In the genomic region with DNA sequence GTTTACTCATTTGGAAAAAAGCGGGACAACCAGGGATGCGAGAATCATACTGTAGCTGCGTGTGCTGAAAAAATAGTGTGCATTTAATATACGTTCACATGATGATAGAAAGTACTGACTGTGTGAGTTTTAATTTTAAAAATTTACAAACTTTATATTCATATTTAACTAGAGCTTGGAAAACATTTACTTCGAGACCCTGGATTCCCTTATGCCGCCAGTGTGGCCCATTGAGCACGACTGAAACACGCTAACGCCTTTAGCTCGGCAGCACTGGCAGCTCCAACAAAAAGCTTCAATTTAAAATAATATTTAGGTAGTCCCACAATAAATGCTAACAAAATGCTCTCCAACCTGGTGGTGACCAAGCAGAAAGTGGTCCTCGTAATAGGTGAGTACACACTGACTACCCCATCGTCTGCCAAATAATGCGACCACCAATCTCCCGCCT, we compare ENCODE assay signal across 1 fruit fly cellular context.
TF ChIP-seq lines count a peak whose summit lies in the region.

Gene CG1275 (minus strand): TSS at position 12 of the 451 bp plus-strand sequence.
Gene Elp5 (plus strand): TSS at position 45 of the 451 bp plus-strand sequence.

TF ChIP-seq in whole organism, embryonic, 481 proteins besides CTCF, POLR2A, EP300 and RAD21 (continued from another document and continues in another):
- TF ChIP-seq lmd (GFP tag; IDR thresholded peaks at IDR 0.05; lab: Robert Waterston, UW) = peak; percentile 100
- TF ChIP-seq CG4424 (GFP tag; optimal IDR thresholded peaks at IDR 0.05; lab: Kevin White, UChicago) = peak; percentile 98
- peak; percentile 99 for TF ChIP-seq NfI (GFP tag; optimal IDR thresholded peaks at IDR 0.05; lab: Kevin White, UChicago)
- TF ChIP-seq nerfin-1 (tag; optimal IDR thresholded peaks at IDR 0.05; lab: Kevin White, UChicago) = peak; percentile 97
- TF ChIP-seq eyg (GFP tag; optimal IDR thresholded peaks at IDR 0.05; lab: Kevin White, UChicago) = peak; percentile 94
- TF ChIP-seq CG12391 (tag; optimal IDR thresholded peaks at IDR 0.05; lab: Kevin White, UChicago) = peak; percentile 98
- peak; percentile 88 for TF ChIP-seq CG9876 (GFP tag; optimal IDR thresholded peaks at IDR 0.05; lab: Kevin White, UChicago)
- TF ChIP-seq pan (optimal IDR thresholded peaks at IDR 0.05; lab: Kevin White, UChicago) = no peak
- TF ChIP-seq pan (GFP tag; optimal IDR thresholded peaks at IDR 0.05 in 1 of 2, IDR thresholded peaks at IDR 0.05 in 1 of 2) = peak in 1 of 2 experiments; percentile 100
- TF ChIP-seq Camta (GFP tag; optimal IDR thresholded peaks at IDR 0.05; lab: Kevin White, UChicago) = peak; percentile 95
- peak; percentile 97 for TF ChIP-seq CG13894 (tag; optimal IDR thresholded peaks at IDR 0.05; lab: Kevin White, UChicago)
- TF ChIP-seq tap (tag; optimal IDR thresholded peaks at IDR 0.05; lab: Kevin White, UChicago) = peak; percentile 99
- peak; percentile 93 for TF ChIP-seq dm (GFP tag; optimal IDR thresholded peaks at IDR 0.05; lab: Kevin White, UChicago)
- peak; percentile 100 for TF ChIP-seq tgo (GFP tag; IDR thresholded peaks at IDR 0.05; lab: Robert Waterston, UW)
- no peak for TF ChIP-seq lov (optimal IDR thresholded peaks at IDR 0.05; lab: Kevin White, UChicago)
- peak; percentile 99 for TF ChIP-seq lov (GFP tag; IDR thresholded peaks at IDR 0.05; lab: Robert Waterston, UW)
- TF ChIP-seq amos (GFP tag; IDR thresholded peaks at IDR 0.05; lab: Robert Waterston, UW; ENCODE audit: partially characterized antibody) = peak; percentile 27; the same call in 1 of the 2 replicates
- peak; percentile 100 for TF ChIP-seq CG2199 (GFP tag; IDR thresholded peaks at IDR 0.05; lab: Robert Waterston, UW)
- TF ChIP-seq hbn (GFP tag; IDR thresholded peaks at IDR 0.05; lab: Robert Waterston, UW; ENCODE audit: partially characterized antibody) = 0 out of 2 replicates have a peak, but pooled peaks have one; percentile 18
- peak; percentile 83 for TF ChIP-seq CG3995 (GFP tag; optimal IDR thresholded peaks at IDR 0.05; lab: Kevin White, UChicago)
- peak; percentile 99 for TF ChIP-seq CG17359 (tag; optimal IDR thresholded peaks at IDR 0.05; lab: Kevin White, UChicago)
- peak; percentile 97 for TF ChIP-seq CG9727 (GFP tag; optimal IDR thresholded peaks at IDR 0.05; lab: Kevin White, UChicago)
- peak; percentile 82 for TF ChIP-seq CG17186 (GFP tag; optimal IDR thresholded peaks at IDR 0.05; lab: Kevin White, UChicago)
- peak; percentile 89 for TF ChIP-seq MTF-1 (GFP tag; optimal IDR thresholded peaks at IDR 0.05; lab: Kevin White, UChicago; ENCODE audit: borderline replicate concordance)
- TF ChIP-seq Opbp (GFP tag; IDR thresholded peaks at IDR 0.05; lab: Robert Waterston, UW; ENCODE audit: partially characterized antibody) = no peak
- TF ChIP-seq Aef1 (GFP tag; IDR thresholded peaks at IDR 0.05; lab: Robert Waterston, UW) = peak; percentile 99
- TF ChIP-seq ab (GFP tag; optimal IDR thresholded peaks at IDR 0.05; lab: Kevin White, UChicago) = peak; percentile 89
- TF ChIP-seq bab2 (GFP tag; optimal IDR thresholded peaks at IDR 0.05; lab: Kevin White, UChicago) = peak; percentile 98
- peak; percentile 89 for TF ChIP-seq fd64A (GFP tag; optimal IDR thresholded peaks at IDR 0.05; lab: Kevin White, UChicago)
- peak; percentile 98 for TF ChIP-seq Oli (tag; optimal IDR thresholded peaks at IDR 0.05; lab: Kevin White, UChicago)
- TF ChIP-seq B-H2 (GFP tag; optimal IDR thresholded peaks at IDR 0.05; lab: Kevin White, UChicago) = peak; percentile 98
- peak; percentile 99 for TF ChIP-seq Rx (GFP tag; IDR thresholded peaks at IDR 0.05; lab: Robert Waterston, UW)
- TF ChIP-seq CG30431 (GFP tag; optimal IDR thresholded peaks at IDR 0.05; lab: Kevin White, UChicago) = peak; percentile 97
- TF ChIP-seq CG17385 (GFP tag; optimal IDR thresholded peaks at IDR 0.05; lab: Kevin White, UChicago) = peak; percentile 96
- TF ChIP-seq CG15011 (GFP tag; optimal IDR thresholded peaks at IDR 0.05; lab: Kevin White, UChicago) = peak; percentile 91
- TF ChIP-seq Antp (GFP tag; optimal IDR thresholded peaks at IDR 0.05; lab: Kevin White, UChicago) = peak; percentile 96
- TF ChIP-seq CG4617 (GFP tag; optimal IDR thresholded peaks at IDR 0.05; lab: Kevin White, UChicago; ENCODE audit: borderline replicate concordance) = peak; percentile 96
- peak; percentile 99 for TF ChIP-seq Sox102F (GFP tag; optimal IDR thresholded peaks at IDR 0.05; lab: Kevin White, UChicago)
- peak; percentile 98 for TF ChIP-seq Pdp1 (GFP tag; optimal IDR thresholded peaks at IDR 0.05; lab: Kevin White, UChicago)
- TF ChIP-seq CG7271 (tag; optimal IDR thresholded peaks at IDR 0.05; lab: Kevin White, UChicago) = peak; percentile 96
- peak; percentile 88 for TF ChIP-seq luna (GFP tag; optimal IDR thresholded peaks at IDR 0.05; lab: Kevin White, UChicago)
- no peak for TF ChIP-seq CG14860 (GFP tag; IDR thresholded peaks at IDR 0.05; lab: Robert Waterston, UW; ENCODE audit: partially characterized antibody)
- peak; percentile 99 for TF ChIP-seq CG2889 (GFP tag; IDR thresholded peaks at IDR 0.05; lab: Robert Waterston, UW)
- peak; percentile 80 for TF ChIP-seq Sry-β (GFP tag; optimal IDR thresholded peaks at IDR 0.05; lab: Kevin White, UChicago)
- TF ChIP-seq Dfd (GFP tag; optimal IDR thresholded peaks at IDR 0.05; lab: Kevin White, UChicago) = peak in 1 of 2 experiments; percentile 51
- TF ChIP-seq dmrt11E (tag; optimal IDR thresholded peaks at IDR 0.05; lab: Kevin White, UChicago) = peak; percentile 96
- TF ChIP-seq row (GFP tag; IDR thresholded peaks at IDR 0.05; lab: Robert Waterston, UW) = peak; percentile 99
- peak; percentile 99 for TF ChIP-seq CG16779 (GFP tag; IDR thresholded peaks at IDR 0.05; lab: Robert Waterston, UW)
- TF ChIP-seq pum (GFP tag; optimal IDR thresholded peaks at IDR 0.05; lab: Kevin White, UChicago) = peak; percentile 97
- TF ChIP-seq CG17802 (tag; optimal IDR thresholded peaks at IDR 0.05; lab: Kevin White, UChicago) = peak; percentile 91
- TF ChIP-seq CG12299 (tag; optimal IDR thresholded peaks at IDR 0.05; lab: Kevin White, UChicago) = peak; percentile 97
- peak; percentile 100 for TF ChIP-seq ci (GFP tag; IDR thresholded peaks at IDR 0.05; lab: Robert Waterston, UW)
- peak; percentile 94 for TF ChIP-seq ERR (GFP tag; optimal IDR thresholded peaks at IDR 0.05; lab: Kevin White, UChicago)
- TF ChIP-seq CG8944 (GFP tag; optimal IDR thresholded peaks at IDR 0.05; lab: Kevin White, UChicago) = peak; percentile 96
- peak; percentile 96 for TF ChIP-seq CG12155 (GFP tag; optimal IDR thresholded peaks at IDR 0.05; lab: Kevin White, UChicago)
- peak; percentile 96 for TF ChIP-seq trh (GFP tag; optimal IDR thresholded peaks at IDR 0.05; lab: Kevin White, UChicago)
- TF ChIP-seq CG4730 (GFP tag; IDR thresholded peaks at IDR 0.05; lab: Robert Waterston, UW) = peak; percentile 99
- TF ChIP-seq psq (GFP tag; optimal IDR thresholded peaks at IDR 0.05; lab: Kevin White, UChicago) = peak; percentile 91
- TF ChIP-seq kah (GFP tag; optimal IDR thresholded peaks at IDR 0.05; lab: Kevin White, UChicago) = peak; percentile 49
- peak; percentile 99 for TF ChIP-seq CG10959 (GFP tag; IDR thresholded peaks at IDR 0.05; lab: Robert Waterston, UW)
- TF ChIP-seq HLHmδ (GFP tag; optimal IDR thresholded peaks at IDR 0.05; lab: Kevin White, UChicago) = no peak
- peak; percentile 98 for TF ChIP-seq Ssrp (tag; optimal IDR thresholded peaks at IDR 0.05; lab: Kevin White, UChicago)
- TF ChIP-seq pfk (GFP tag; optimal IDR thresholded peaks at IDR 0.05; lab: Kevin White, UChicago) = peak; percentile 71
- TF ChIP-seq peb (GFP tag; IDR thresholded peaks at IDR 0.05; lab: Robert Waterston, UW) = peak; percentile 99
- peak; percentile 91 for TF ChIP-seq shn (GFP tag; optimal IDR thresholded peaks at IDR 0.05; lab: Kevin White, UChicago)
- TF ChIP-seq D19B (GFP tag; optimal IDR thresholded peaks at IDR 0.05; lab: Kevin White, UChicago) = peak; percentile 95
- TF ChIP-seq Dip3 (GFP tag; optimal IDR thresholded peaks at IDR 0.05; lab: Kevin White, UChicago) = peak; percentile 97
- peak; percentile 94 for TF ChIP-seq wek (GFP tag; optimal IDR thresholded peaks at IDR 0.05; lab: Kevin White, UChicago)
- TF ChIP-seq slou (GFP tag; optimal IDR thresholded peaks at IDR 0.05; lab: Kevin White, UChicago) = peak; percentile 97
- peak; percentile 96 for TF ChIP-seq phol (tag; optimal IDR thresholded peaks at IDR 0.05; lab: Kevin White, UChicago)
- TF ChIP-seq PHDP (tag; optimal IDR thresholded peaks at IDR 0.05; lab: Kevin White, UChicago) = peak; percentile 98
- no peak for TF ChIP-seq br (optimal IDR thresholded peaks at IDR 0.05; lab: Kevin White, UChicago)
- peak; percentile 88 for TF ChIP-seq CG31388 (GFP tag; optimal IDR thresholded peaks at IDR 0.05; lab: Kevin White, UChicago)
- TF ChIP-seq z (GFP tag; IDR thresholded peaks at IDR 0.05; lab: Robert Waterston, UW) = peak; percentile 86
- peak; percentile 97 for TF ChIP-seq Mad (GFP tag; optimal IDR thresholded peaks at IDR 0.05; lab: Kevin White, UChicago)
- peak; percentile 57 for TF ChIP-seq CG10565 (GFP tag; optimal IDR thresholded peaks at IDR 0.05; lab: Kevin White, UChicago)
- peak; percentile 98 for TF ChIP-seq HmgZ (tag; optimal IDR thresholded peaks at IDR 0.05; lab: Kevin White, UChicago)
- peak; percentile 93 for TF ChIP-seq zen (tag; optimal IDR thresholded peaks at IDR 0.05; lab: Kevin White, UChicago)
- TF ChIP-seq CG2712 (tag; optimal IDR thresholded peaks at IDR 0.05; lab: Kevin White, UChicago) = peak; percentile 98
- TF ChIP-seq CG15479 (GFP tag; optimal IDR thresholded peaks at IDR 0.05; lab: Kevin White, UChicago) = peak; percentile 62
- peak; percentile 98 for TF ChIP-seq vfl (GFP tag; optimal IDR thresholded peaks at IDR 0.05; lab: Kevin White, UChicago)
- TF ChIP-seq HmgD (GFP tag; optimal IDR thresholded peaks at IDR 0.05; lab: Kevin White, UChicago) = peak; percentile 86
- TF ChIP-seq mam (GFP tag; optimal IDR thresholded peaks at IDR 0.05; lab: Kevin White, UChicago) = peak; percentile 97
- peak; percentile 99 for TF ChIP-seq CG14667 (GFP tag; IDR thresholded peaks at IDR 0.05; lab: Robert Waterston, UW)
- TF ChIP-seq CG13287 (GFP tag; IDR thresholded peaks at IDR 0.05; lab: Robert Waterston, UW; ENCODE audit: partially characterized antibody) = peak; percentile 37; the same call in 1 of the 2 replicates
- peak; percentile 97 for TF ChIP-seq CG1647 (GFP tag; optimal IDR thresholded peaks at IDR 0.05; lab: Kevin White, UChicago)
- no peak for TF ChIP-seq Lpt (GFP tag; optimal IDR thresholded peaks at IDR 0.05; lab: Kevin White, UChicago)
- TF ChIP-seq CG4820 (GFP tag; optimal IDR thresholded peaks at IDR 0.05; lab: Kevin White, UChicago) = peak; percentile 94
- peak; percentile 98 for TF ChIP-seq CG10209 (GFP tag; optimal IDR thresholded peaks at IDR 0.05; lab: Kevin White, UChicago)
- peak; percentile 100 for TF ChIP-seq CG14441 (GFP tag; IDR thresholded peaks at IDR 0.05; lab: Robert Waterston, UW)
- peak; percentile 98 for TF ChIP-seq CG43689 (GFP tag; IDR thresholded peaks at IDR 0.05; lab: Robert Waterston, UW)
- peak; percentile 90 for TF ChIP-seq CG4360 (GFP tag; IDR thresholded peaks at IDR 0.05; lab: Robert Waterston, UW)
- peak; percentile 98 for TF ChIP-seq schlank (tag; optimal IDR thresholded peaks at IDR 0.05; lab: Kevin White, UChicago)
- peak; percentile 98 for TF ChIP-seq CG1603 (tag; optimal IDR thresholded peaks at IDR 0.05; lab: Kevin White, UChicago)
- TF ChIP-seq twi (tag; optimal IDR thresholded peaks at IDR 0.05; lab: Kevin White, UChicago) = peak; percentile 95
- peak; percentile 89 for TF ChIP-seq btn (GFP tag; optimal IDR thresholded peaks at IDR 0.05; lab: Kevin White, UChicago)
- peak; percentile 98 for TF ChIP-seq CG1602 (GFP tag; optimal IDR thresholded peaks at IDR 0.05; lab: Kevin White, UChicago)
- peak; percentile 96 for TF ChIP-seq CG8388 (GFP tag; optimal IDR thresholded peaks at IDR 0.05; lab: Kevin White, UChicago)
- TF ChIP-seq inv (GFP tag; IDR thresholded peaks at IDR 0.05; lab: Robert Waterston, UW; ENCODE audit: partially characterized antibody) = peak; percentile 24; the same call in 1 of the 2 replicates
- peak; percentile 74 for TF ChIP-seq gfzf (GFP tag; optimal IDR thresholded peaks at IDR 0.05; lab: Kevin White, UChicago)
- peak; percentile 95 for TF ChIP-seq CG11560 (tag; IDR thresholded peaks at IDR 0.05; lab: Robert Waterston, UW)
- TF ChIP-seq CG2678 (tag; optimal IDR thresholded peaks at IDR 0.05; lab: Kevin White, UChicago) = peak; percentile 99
- TF ChIP-seq Dip2 (GFP tag; IDR thresholded peaks at IDR 0.05; lab: Robert Waterston, UW) = peak; percentile 81
- TF ChIP-seq lbe (GFP tag; optimal IDR thresholded peaks at IDR 0.05; lab: Kevin White, UChicago) = peak; percentile 98
- TF ChIP-seq CG18262 (tag; optimal IDR thresholded peaks at IDR 0.05; lab: Kevin White, UChicago) = peak; percentile 98
- TF ChIP-seq tll (GFP tag; optimal IDR thresholded peaks at IDR 0.05; lab: Kevin White, UChicago) = peak in 1 of 2 experiments; percentile 31
- no peak for TF ChIP-seq yki (optimal IDR thresholded peaks at IDR 0.05; lab: Kevin White, UChicago)
- TF ChIP-seq CG15601 (tag; optimal IDR thresholded peaks at IDR 0.05; lab: Kevin White, UChicago) = peak; percentile 96
- peak; percentile 98 for TF ChIP-seq chn (GFP tag; optimal IDR thresholded peaks at IDR 0.05; lab: Kevin White, UChicago)
- TF ChIP-seq CG13775 (GFP tag; optimal IDR thresholded peaks at IDR 0.05; lab: Kevin White, UChicago) = peak; percentile 97
- peak; percentile 94 for TF ChIP-seq CG10979 (tag; optimal IDR thresholded peaks at IDR 0.05; lab: Kevin White, UChicago)
- TF ChIP-seq sima (GFP tag; optimal IDR thresholded peaks at IDR 0.05; lab: Kevin White, UChicago) = peak; percentile 96
- TF ChIP-seq CG18599 (GFP tag; optimal IDR thresholded peaks at IDR 0.05; lab: Kevin White, UChicago) = peak; percentile 97
- peak; percentile 99 for TF ChIP-seq ap (GFP tag; IDR thresholded peaks at IDR 0.05; lab: Robert Waterston, UW)
- TF ChIP-seq Deaf1 (tag; optimal IDR thresholded peaks at IDR 0.05; lab: Kevin White, UChicago) = peak; percentile 81
- peak; percentile 98 for TF ChIP-seq wor (GFP tag; IDR thresholded peaks at IDR 0.05; lab: Robert Waterston, UW)
- TF ChIP-seq Ets97D (GFP tag; optimal IDR thresholded peaks at IDR 0.05; lab: Kevin White, UChicago) = peak; percentile 95
- peak; percentile 95 for TF ChIP-seq YL-1 (GFP tag; optimal IDR thresholded peaks at IDR 0.05; lab: Kevin White, UChicago)
- peak; percentile 98 for TF ChIP-seq Meics (GFP tag; optimal IDR thresholded peaks at IDR 0.05; lab: Kevin White, UChicago)
- peak; percentile 99 for TF ChIP-seq CG13424 (tag; optimal IDR thresholded peaks at IDR 0.05; lab: Kevin White, UChicago)
- peak; percentile 95 for TF ChIP-seq CG16863 (GFP tag; optimal IDR thresholded peaks at IDR 0.05; lab: Kevin White, UChicago)
- peak; percentile 92 for TF ChIP-seq CG10267 (tag; optimal IDR thresholded peaks at IDR 0.05; lab: Kevin White, UChicago)
- peak; percentile 94 for TF ChIP-seq Blimp-1 (GFP tag; optimal IDR thresholded peaks at IDR 0.05; lab: Kevin White, UChicago)
